Worm (Caenorhabditis elegans) whole organism, L3 larva: ENCODE data around the gene lit-1.

Source experiments
- R02D3.7 ChIP-seq: fragments of 150-350 bp; optimal IDR thresholded peaks from 2 replicates; lab custom pipeline; 2014; ENCODE audit warnings: missing biosample characterization, missing genetic modification characterization
- ZK546.5 ChIP-seq: sonication (generic microtip); optimal IDR thresholded peaks from 2 replicates; lab custom pipeline; 2017; ENCODE audit warnings: missing biosample characterization, missing genetic modification characterization
- aly-2 ChIP-seq: fragments of 150-350 bp; optimal IDR thresholded peaks from 2 replicates; lab custom pipeline; 2014; ENCODE audit warnings: missing biosample characterization, missing genetic modification characterization
- ama-1 ChIP-seq: fragments of 150-350 bp; optimal IDR thresholded peaks from 2 replicates; lab custom pipeline; 2018
- ceh-28 ChIP-seq: fragments of 150-350 bp; optimal IDR thresholded peaks from 2 replicates; lab custom pipeline; 2014; ENCODE audit warnings: missing biosample characterization, missing genetic modification reagents, missing genetic modification characterization
- daf-12 ChIP-seq: fragments of 150-350 bp; optimal IDR thresholded peaks from 2 replicates; lab custom pipeline; 2014; ENCODE audit warnings: missing biosample characterization, missing genetic modification reagents, missing genetic modification characterization
- egl-27 ChIP-seq: sonication (generic microtip); optimal IDR thresholded peaks from 4 replicates; lab custom pipeline; 2017; ENCODE audit warnings: missing biosample characterization, missing genetic modification reagents, missing genetic modification characterization
- egl-5 ChIP-seq: fragments of 150-350 bp; optimal IDR thresholded peaks from 2 replicates; lab custom pipeline; 2017; ENCODE audit warnings: missing biosample characterization, missing genetic modification reagents, missing genetic modification characterization, inconsistent platforms
- elt-1 ChIP-seq: fragments of 150-350 bp; optimal IDR thresholded peaks from 2 replicates; lab custom pipeline; 2014; ENCODE audit warnings: missing biosample characterization, missing genetic modification characterization
- elt-2 ChIP-seq: sonication (generic microtip); optimal IDR thresholded peaks from 2 replicates; lab custom pipeline; 2016; ENCODE audit warnings: missing genetic modification reagents, mild to moderate bottlenecking, missing genetic modification characterization, missing compliant biosample characterization
- elt-3 ChIP-seq, 3 experiments: fragments of 150-350 bp in 1 of 3; sonication (generic microtip) in 2 of 3; optimal IDR thresholded peaks; 2 replicates in 2 of 3; 4 replicates in 1 of 3; lab custom pipeline; 2014 to 2017; ENCODE audit warnings: missing biosample characterization in 3 of 3, missing genetic modification characterization in 3 of 3
- eor-1 ChIP-seq, 2 experiments: fragments of 150-350 bp; optimal IDR thresholded peaks; 2 replicates each; lab custom pipeline; 2014 to 2018; ENCODE audit warnings: missing biosample characterization in 2 of 2, missing genetic modification characterization in 2 of 2
- fkh-10 ChIP-seq: sonication (generic microtip); optimal IDR thresholded peaks from 2 replicates; lab custom pipeline; 2017; ENCODE audit warnings: missing biosample characterization, missing genetic modification reagents, missing genetic modification characterization
- hmg-11 ChIP-seq: sonication (generic microtip); optimal IDR thresholded peaks from 2 replicates; lab custom pipeline; 2016; ENCODE audit warnings: missing genetic modification characterization, missing compliant biosample characterization
- jun-1 ChIP-seq: fragments of 150-350 bp; optimal IDR thresholded peaks from 2 replicates; lab custom pipeline; 2014; ENCODE audit warnings: missing biosample characterization, missing genetic modification reagents, missing genetic modification characterization
- lin-15B ChIP-seq: fragments of 150-350 bp; optimal IDR thresholded peaks from 2 replicates; lab custom pipeline; 2014; ENCODE audit warnings: missing biosample characterization, missing genetic modification characterization
- lin-39 ChIP-seq: fragments of 150-350 bp; optimal IDR thresholded peaks from 2 replicates; lab custom pipeline; 2018; ENCODE audit warnings: missing biosample characterization, missing genetic modification reagents, missing genetic modification characterization
- lsy-12 ChIP-seq: sonication (generic microtip); optimal IDR thresholded peaks from 2 replicates; lab custom pipeline; 2016; ENCODE audit warnings: mild to moderate bottlenecking, missing genetic modification characterization, missing compliant biosample characterization
- mdl-1 ChIP-seq: fragments of 150-350 bp; optimal IDR thresholded peaks from 2 replicates; lab custom pipeline; 2014; ENCODE audit warnings: missing biosample characterization, missing genetic modification characterization
- nfya-1 ChIP-seq: sonication (generic microtip); optimal IDR thresholded peaks from 2 replicates; lab custom pipeline; 2017; ENCODE audit warnings: missing genetic modification characterization, mild to moderate bottlenecking, missing compliant biosample characterization, antibody characterized with exemption, moderate library complexity; ENCODE audit not compliant: insufficient read depth
- nhr-11 ChIP-seq: fragments of 150-350 bp; optimal IDR thresholded peaks from 2 replicates; lab custom pipeline; 2014; ENCODE audit warnings: missing biosample characterization, missing genetic modification characterization
- nhr-12 ChIP-seq: fragments of 150-350 bp; optimal IDR thresholded peaks from 2 replicates; lab custom pipeline; 2014; ENCODE audit warnings: missing biosample characterization, missing genetic modification characterization
- nhr-23 ChIP-seq: fragments of 150-350 bp; optimal IDR thresholded peaks from 2 replicates; lab custom pipeline; 2014; ENCODE audit warnings: missing biosample characterization, missing genetic modification reagents, missing genetic modification characterization
- nhr-25 ChIP-seq: sonication (generic microtip); optimal IDR thresholded peaks from 2 replicates; lab custom pipeline; 2017; ENCODE audit warnings: missing biosample characterization, missing genetic modification characterization
- nhr-28 ChIP-seq: fragments of 150-350 bp; optimal IDR thresholded peaks from 2 replicates; lab custom pipeline; 2014; ENCODE audit warnings: missing biosample characterization, missing genetic modification characterization
- nhr-43 ChIP-seq: sonication (generic microtip); optimal IDR thresholded peaks from 2 replicates; lab custom pipeline; 2016; ENCODE audit warnings: mild to moderate bottlenecking, missing genetic modification characterization, missing compliant biosample characterization; ENCODE audit not compliant: poor library complexity, severe bottlenecking
- nhr-67 ChIP-seq: fragments of 150-350 bp; optimal IDR thresholded peaks from 2 replicates; lab custom pipeline; 2014; ENCODE audit warnings: missing biosample characterization, missing genetic modification characterization
- nhr-77 ChIP-seq: fragments of 150-350 bp; optimal IDR thresholded peaks from 2 replicates; lab custom pipeline; 2014; ENCODE audit warnings: missing biosample characterization, missing genetic modification characterization
- pha-4 ChIP-seq: fragments of 150-350 bp; optimal IDR thresholded peaks from 2 replicates; lab custom pipeline; 2014; ENCODE audit warnings: missing biosample characterization, missing genetic modification reagents, missing genetic modification characterization
- pqm-1 ChIP-seq: fragments of 150-350 bp; optimal IDR thresholded peaks from 2 replicates; lab custom pipeline; 2017; ENCODE audit warnings: missing biosample characterization, missing genetic modification characterization, inconsistent platforms
- sea-2 ChIP-seq: fragments of 150-350 bp; sonication (generic microtip); optimal IDR thresholded peaks from 4 replicates; lab custom pipeline; 2014; ENCODE audit warnings: missing biosample characterization, missing genetic modification reagents, missing genetic modification characterization
- skn-1 ChIP-seq: fragments of 150-350 bp; optimal IDR thresholded peaks from 2 replicates; lab custom pipeline; 2014; ENCODE audit warnings: missing biosample characterization, missing genetic modification characterization
- zag-1 ChIP-seq: fragments of 150-350 bp; optimal IDR thresholded peaks from 2 replicates; lab custom pipeline; 2014; ENCODE audit warnings: missing biosample characterization, missing genetic modification characterization
- ztf-4 ChIP-seq: fragments of 150-350 bp; optimal IDR thresholded peaks from 2 replicates; lab custom pipeline; 2014; ENCODE audit warnings: missing biosample characterization, missing genetic modification characterization

The lit-1 gene

DNA sequence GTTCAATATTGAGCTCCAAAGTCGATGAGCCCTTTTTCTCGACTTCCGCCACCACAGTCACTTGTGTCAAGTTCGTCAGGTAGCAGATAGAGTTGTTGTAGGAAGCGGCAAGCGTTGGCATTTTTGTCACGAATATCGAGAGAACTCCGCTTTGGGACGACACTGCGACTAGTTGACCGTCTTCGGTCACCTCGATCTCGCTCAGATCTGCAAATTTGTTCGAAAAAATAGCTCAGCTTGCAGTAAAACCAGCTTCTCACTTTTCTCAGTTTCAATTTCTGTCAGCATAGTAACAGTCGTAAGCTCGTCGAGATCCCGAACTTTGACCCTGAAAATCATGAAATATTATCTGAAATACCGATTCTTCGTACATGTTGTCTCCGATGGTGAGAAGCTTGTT is 17.6 kb upstream of the lit-1 start:
- TF ChIP-seq sea-2 (GFP tag; lab: Kevin White, UChicago) (no peak), lsy-12 (tag; lab: Kevin White, UChicago) (no peak), nhr-11 (tag; lab: Kevin White, UChicago) (no peak), R02D3.7 (no peak), ceh-28 (no peak), nhr-12 (no peak), aly-2 (tag; lab: Kevin White, UChicago) (no peak), ztf-4 (no peak), ZK546.5 (tag; lab: Kevin White, UChicago) (no peak), jun-1 (tag; lab: Kevin White, UChicago) (no peak), elt-2 (tag; lab: Kevin White, UChicago) (no peak), eor-1 (tag; optimal IDR thresholded peaks at IDR 0.05; lab: Kevin White, UChicago) (no peak), fkh-10 (GFP tag; lab: Kevin White, UChicago) (no peak), lin-15B (no peak), zag-1 (tag; lab: Kevin White, UChicago) (no peak), mdl-1 (tag; lab: Kevin White, UChicago) (no peak), daf-12 (tag; lab: Kevin White, UChicago) (no peak), elt-1 (tag; lab: Kevin White, UChicago) (no peak), nhr-28 (no peak)

ce11 chrIII:13686309-13686708 is 15.5 kb upstream of the lit-1 start, which contains the start of gene dyf-2:
dyf-2 (minus strand) TSS chrIII:13686445.
- TF ChIP-seq mdl-1 (tag; lab: Kevin White, UChicago) (no peak), nhr-23 (tag; lab: Kevin White, UChicago) (no peak), nhr-12 (no peak), lsy-12 (tag; lab: Kevin White, UChicago) (no peak), nhr-11 (tag; lab: Kevin White, UChicago) (no peak), ztf-4 (no peak), elt-3 (tag; optimal IDR thresholded peaks at IDR 0.05; lab: Kevin White, UChicago) (no peak), elt-1 (tag; lab: Kevin White, UChicago) (no peak), nhr-67 (tag; lab: Kevin White, UChicago) (no peak), fkh-10 (GFP tag; lab: Kevin White, UChicago) (no peak), lin-39 (tag; lab: Kevin White, UChicago) (no peak), ZK546.5 (tag; lab: Kevin White, UChicago) (no peak), hmg-11 (no peak)

ce11 chrIII:13687211-13687610 is 14.6 kb upstream of the lit-1 start, which contains the start of gene cul-2:
cul-2 (plus strand) TSS chrIII:13687269.
- TF ChIP-seq nhr-25 (tag; lab: Kevin White, UChicago) (peak; percentile 38), nfya-1 (tag; lab: Kevin White, UChicago) (peak; percentile 36), lin-39 (tag; lab: Kevin White, UChicago) (peak; percentile 18), egl-5 (tag; lab: Kevin White, UChicago) (no peak), pha-4 (tag; lab: Kevin White, UChicago) (peak; percentile 35), ama-1 (lab: Kevin White, UChicago) (peak; percentile 10), jun-1 (tag; lab: Kevin White, UChicago) (no peak), lin-15B (peak; percentile 43), hmg-11 (peak; percentile 60)

ce11 chrIII:13692555-13692954 is 9.2 kb upstream of the lit-1 start, which contains the start of gene cyn-2:
cyn-2 (plus strand) TSS chrIII:13692668.
- TF ChIP-seq ceh-28: peak; percentile 27
- no peak for TF ChIP-seq fkh-10 (GFP tag; lab: Kevin White, UChicago)
- TF ChIP-seq, all 47 proteins: peak for 1

ce11 chrIII:13693187-13693586 is 8.6 kb upstream of the lit-1 start:
- TF ChIP-seq nhr-67 (tag; lab: Kevin White, UChicago) (no peak), fkh-10 (GFP tag; lab: Kevin White, UChicago) (no peak), pha-4 (tag; lab: Kevin White, UChicago) (no peak), ceh-28 (peak; percentile 57)

DNA sequence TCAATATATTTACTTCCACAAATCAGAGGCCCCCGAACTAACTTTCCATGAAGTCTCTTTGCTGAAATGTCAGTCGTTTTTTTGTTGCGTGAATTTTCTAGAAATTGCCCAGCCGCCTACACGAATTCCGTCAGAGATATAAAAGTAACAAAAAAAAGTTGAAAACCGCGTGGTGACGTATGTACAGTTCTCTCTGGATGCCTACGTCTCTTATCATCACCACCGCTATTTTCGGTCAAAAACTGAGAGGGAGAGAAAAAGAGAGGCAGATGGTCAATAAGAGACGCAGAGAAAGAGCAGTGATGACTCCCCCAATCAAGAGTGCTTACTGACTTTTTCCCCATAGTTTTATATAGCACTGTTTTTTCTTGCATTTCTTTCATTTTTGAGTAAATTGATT is 7.7 kb upstream of the lit-1 start:
- TF ChIP-seq pha-4 (tag; lab: Kevin White, UChicago) (peak; percentile 96), daf-12 (tag; lab: Kevin White, UChicago) (no peak), nhr-43 (tag; lab: Kevin White, UChicago) (peak; percentile 9), aly-2 (tag; lab: Kevin White, UChicago) (no peak), ceh-28 (peak; percentile 51), nhr-77 (tag; lab: Kevin White, UChicago) (no peak), egl-27 (tag; lab: Kevin White, UChicago) (peak; percentile 52), jun-1 (tag; lab: Kevin White, UChicago) (peak; percentile 10), skn-1 (tag; lab: Kevin White, UChicago) (peak; percentile 72), nfya-1 (tag; lab: Kevin White, UChicago) (peak; percentile 52), pqm-1 (tag; lab: Kevin White, UChicago) (peak; percentile 61), lsy-12 (tag; lab: Kevin White, UChicago) (peak; percentile 9), elt-2 (tag; lab: Kevin White, UChicago) (peak; percentile 74)
